Fruit fly (Drosophila melanogaster): ENCODE results near the gene CG13950.

The CG13950 gene

DNA sequence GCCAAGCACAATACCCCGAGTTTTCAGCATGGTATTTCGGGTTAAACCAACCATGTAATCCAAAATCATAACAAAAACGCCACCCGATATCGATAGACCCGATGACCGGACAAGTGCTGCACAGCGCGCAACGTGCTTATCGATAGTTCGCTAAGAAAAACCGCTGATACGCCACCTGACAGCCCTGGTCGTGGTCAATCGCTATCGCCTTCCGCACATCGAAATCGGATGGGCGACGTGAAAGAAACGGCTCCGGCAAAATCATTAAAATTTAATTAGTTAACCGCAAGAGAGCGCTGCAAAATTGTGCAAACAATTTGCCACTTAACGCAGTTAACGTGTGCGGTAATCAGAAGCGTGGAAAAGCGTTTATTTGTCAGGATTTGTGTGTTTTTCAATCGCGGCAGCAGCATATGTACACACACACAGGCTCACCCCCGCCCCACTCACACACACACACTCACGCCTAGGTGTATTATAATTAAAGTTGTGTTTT is 34.2 kb upstream of the CG13950 start, which contains the start of the genes CG3862 and dock (continued):
- TF ChIP-seq eve (GFP tag; optimal IDR thresholded peaks at IDR 0.05), result no peak
- no peak for TF ChIP-seq CG31365 (tag; optimal IDR thresholded peaks at IDR 0.05)
- peak; percentile 38 for TF ChIP-seq Dad (GFP tag; optimal IDR thresholded peaks at IDR 0.05)
- TF ChIP-seq Meics (GFP tag; optimal IDR thresholded peaks at IDR 0.05), result peak; percentile 50
- TF ChIP-seq sens (GFP tag), result peak; percentile 91
- TF ChIP-seq gcm (GFP tag; optimal IDR thresholded peaks at IDR 0.05), result peak; percentile 39
- peak; percentile 95 for TF ChIP-seq unc-4 (GFP tag; IDR thresholded peaks at IDR 0.05; ENCODE audit: partially characterized antibody)
- peak; percentile 66 for TF ChIP-seq Antp (GFP tag; optimal IDR thresholded peaks at IDR 0.05)
- TF ChIP-seq ttk (GFP tag; IDR thresholded peaks at IDR 0.05), result no peak
- TF ChIP-seq pnt (GFP tag; optimal IDR thresholded peaks at IDR 0.05), result peak; percentile 39
- peak; percentile 43 for TF ChIP-seq CG1233 (GFP tag; optimal IDR thresholded peaks at IDR 0.05)
- no peak for TF ChIP-seq disco-r (GFP tag; optimal IDR thresholded peaks at IDR 0.05)
- no peak for TF ChIP-seq lbe (GFP tag; optimal IDR thresholded peaks at IDR 0.05)
- peak; percentile 68 for TF ChIP-seq run (tag; optimal IDR thresholded peaks at IDR 0.05)
- TF ChIP-seq CG31388 (GFP tag; optimal IDR thresholded peaks at IDR 0.05), result no peak
- no peak for TF ChIP-seq CG17802 (tag; optimal IDR thresholded peaks at IDR 0.05)
- TF ChIP-seq Six4 (GFP tag; optimal IDR thresholded peaks at IDR 0.05), result peak; percentile 17
- no peak for TF ChIP-seq yki (optimal IDR thresholded peaks at IDR 0.05)
- no peak for TF ChIP-seq odd (GFP tag; optimal IDR thresholded peaks at IDR 0.05)
- TF ChIP-seq eyg (GFP tag; optimal IDR thresholded peaks at IDR 0.05), result no peak
- no peak for TF ChIP-seq jing (GFP tag; optimal IDR thresholded peaks at IDR 0.05)
- TF ChIP-seq usp (GFP tag; optimal IDR thresholded peaks at IDR 0.05), result no peak
- no peak for TF ChIP-seq CG11723 (GFP tag; optimal IDR thresholded peaks at IDR 0.05)
- no peak for TF ChIP-seq CG2199 (GFP tag; IDR thresholded peaks at IDR 0.05)
- peak; percentile 8 to 27 for TF ChIP-seq Hr51 (GFP tag; optimal IDR thresholded peaks at IDR 0.05)
- TF ChIP-seq her (GFP tag; optimal IDR thresholded peaks at IDR 0.05), result peak; percentile 82
- TF ChIP-seq CG7786 (GFP tag; optimal IDR thresholded peaks at IDR 0.05), result peak; percentile 50
- TF ChIP-seq Ets97D (GFP tag; optimal IDR thresholded peaks at IDR 0.05), result peak; percentile 85
- peak; percentile 45 for TF ChIP-seq Bdp1 (GFP tag; optimal IDR thresholded peaks at IDR 0.05)
- peak; percentile 50 for TF ChIP-seq CG17829 (tag; optimal IDR thresholded peaks at IDR 0.05)
- TF ChIP-seq CG32532 (GFP tag; IDR thresholded peaks at IDR 0.05), result peak; percentile 58
- peak; percentile 51 for TF ChIP-seq CG12391 (tag; optimal IDR thresholded peaks at IDR 0.05)
- TF ChIP-seq unpg (GFP tag; optimal IDR thresholded peaks at IDR 0.05), result peak; percentile 33
- TF ChIP-seq nom (GFP tag; optimal IDR thresholded peaks at IDR 0.05), result peak; percentile 68
- peak; percentile 79 for TF ChIP-seq CG34422 (GFP tag; IDR thresholded peaks at IDR 0.05)
- TF ChIP-seq btn (GFP tag; optimal IDR thresholded peaks at IDR 0.05), result no peak
- no peak for TF ChIP-seq Doc2 (GFP tag; IDR thresholded peaks at IDR 0.05)
- TF ChIP-seq CG3726 (GFP tag; IDR thresholded peaks at IDR 0.05), result no peak
- peak; percentile 54 for TF ChIP-seq CG3281 (GFP tag; optimal IDR thresholded peaks at IDR 0.05)
- peak; percentile 65 for TF ChIP-seq CG33213 (GFP tag; optimal IDR thresholded peaks at IDR 0.05)
- TF ChIP-seq HLH3B (GFP tag; IDR thresholded peaks at IDR 0.05), result peak; percentile 26; the same call in 1 of the 2 replicates
- TF ChIP-seq HHEX (GFP tag; optimal IDR thresholded peaks at IDR 0.05), result no peak
- TF ChIP-seq NC2β (GFP tag; optimal IDR thresholded peaks at IDR 0.05), result no peak
- TF ChIP-seq ind (GFP tag; optimal IDR thresholded peaks at IDR 0.05), result peak; percentile 39
- peak; percentile 43 for TF ChIP-seq mirr (GFP tag; optimal IDR thresholded peaks at IDR 0.05)
- peak; percentile 36 for TF ChIP-seq Dek (tag; optimal IDR thresholded peaks at IDR 0.05)
- no peak for TF ChIP-seq CG10366 (GFP tag; IDR thresholded peaks at IDR 0.05)
- peak; percentile 45 for TF ChIP-seq CG2712 (tag; optimal IDR thresholded peaks at IDR 0.05)
- peak; percentile 3 for TF ChIP-seq Bteb2 (GFP tag; optimal IDR thresholded peaks at IDR 0.05)
- no peak for TF ChIP-seq D19A (tag; optimal IDR thresholded peaks at IDR 0.05)
- no peak for TF ChIP-seq CG1529 (GFP tag; optimal IDR thresholded peaks at IDR 0.05)
- TF ChIP-seq sima (GFP tag; optimal IDR thresholded peaks at IDR 0.05), result no peak

Data from whole organism, embryonic.